Fruit fly (Drosophila melanogaster) whole organism, prepupa: ENCODE results near the gene gd.

Experiments used
- CG16779 ChIP-seq: fragments of 200-800 bp; sonication (Bioruptor generic); optimal IDR thresholded peaks from 3 replicates; lab custom pipeline; 2017; ENCODE audit warnings: missing biosample characterization, mild to moderate bottlenecking, missing genetic modification characterization
- CG31627 ChIP-seq: fragments of 200-800 bp; sonication (Bioruptor generic); optimal IDR thresholded peaks from 3 replicates; lab custom pipeline; 2016; ENCODE audit warnings: missing biosample characterization, missing genetic modification characterization
- CG8119 ChIP-seq: fragments of 200-800 bp; sonication (Bioruptor generic); IDR thresholded peaks from 3 replicates; pipeline ENCODE4 v1.3.6; 2022; ENCODE audit warnings: missing biosample characterization, missing genetic modification characterization
- Sox15 ChIP-seq: fragments of 200-800 bp; sonication (Bioruptor generic); optimal IDR thresholded peaks from 3 replicates; lab custom pipeline; 2016; ENCODE audit warnings: missing biosample characterization, missing genetic modification characterization
- acj6 ChIP-seq: fragments of 200-800 bp; sonication (Bioruptor generic); optimal IDR thresholded peaks from 3 replicates; lab custom pipeline; 2016; ENCODE audit warnings: missing biosample characterization, missing genetic modification characterization
- fkh ChIP-seq: fragments of 200-800 bp; sonication (Bioruptor generic); optimal IDR thresholded peaks from 3 replicates; lab custom pipeline; 2017; ENCODE audit warnings: missing biosample characterization, mild to moderate bottlenecking, missing genetic modification characterization, moderate library complexity

DNA sequence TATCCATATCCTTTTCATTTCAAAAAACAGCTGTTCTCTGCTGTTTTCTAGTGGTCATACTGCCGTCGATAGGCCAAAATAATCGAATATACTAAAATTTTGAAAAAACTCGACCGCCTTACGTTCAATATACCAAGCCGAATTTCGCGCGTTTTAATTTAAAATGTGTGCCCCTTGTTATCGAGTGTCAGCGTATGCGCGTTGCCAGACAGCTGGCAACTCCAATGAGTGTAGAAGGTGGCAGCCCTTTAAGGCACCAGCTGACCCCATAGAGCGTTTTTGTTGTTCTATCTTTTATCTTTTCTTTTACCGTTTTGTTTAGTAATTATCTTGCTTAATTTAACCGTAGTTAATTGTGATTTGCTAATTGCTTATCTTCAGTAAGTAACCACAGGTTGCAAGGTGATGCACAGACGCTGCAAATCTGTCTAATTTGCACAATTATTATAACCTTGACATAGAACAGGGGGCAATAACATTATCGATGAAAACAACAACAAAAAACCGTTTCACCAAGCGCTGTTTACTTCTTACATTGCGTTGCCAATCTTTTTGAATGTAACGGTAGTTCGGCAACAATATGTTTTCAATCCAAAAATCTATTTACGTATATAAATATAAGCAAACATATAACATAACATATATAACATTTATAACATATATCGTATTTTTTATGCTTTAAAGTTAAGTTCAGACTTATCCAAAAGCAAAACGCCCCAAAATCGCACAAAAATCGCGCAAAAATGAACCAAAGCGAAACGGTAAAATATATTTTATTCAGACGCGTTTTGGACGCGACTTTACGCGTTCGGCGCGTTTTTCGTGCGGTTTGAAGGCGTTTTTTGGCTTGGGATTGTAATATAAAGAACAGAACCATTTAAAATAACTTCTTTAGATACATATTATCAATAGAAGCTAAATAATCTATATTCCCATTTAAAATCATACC, 24.9 kb upstream of the gd start, which contains the start of the genes CG1492 and regucalcin:
- TF ChIP-seq acj6 (GFP tag; lab: Kevin White, UChicago) (no peak), Sox15 (no peak), CG16779 (tag; lab: Kevin White, UChicago) (no peak), CG8119 (no peak), CG31627 (GFP tag; lab: Kevin White, UChicago) (no peak), fkh (peak; percentile 66)
